Worm (Caenorhabditis elegans) whole organism, L4/young adult: Measurements from ENCODE around the gene Y46G5A.15.

Source experiments
- W03F9.2 ChIP-seq: fragments of 150-350 bp; optimal IDR thresholded peaks from 2 replicates; lab custom pipeline; 2014; ENCODE audit warnings: missing biosample characterization, missing genetic modification characterization
- him-1 ChIP-seq: sonication (generic microtip); optimal IDR thresholded peaks from 2 replicates; lab custom pipeline; 2016; ENCODE audit warnings: missing genotype, missing genetic modification reagents, missing genetic modification characterization, missing compliant biosample characterization

DNA sequence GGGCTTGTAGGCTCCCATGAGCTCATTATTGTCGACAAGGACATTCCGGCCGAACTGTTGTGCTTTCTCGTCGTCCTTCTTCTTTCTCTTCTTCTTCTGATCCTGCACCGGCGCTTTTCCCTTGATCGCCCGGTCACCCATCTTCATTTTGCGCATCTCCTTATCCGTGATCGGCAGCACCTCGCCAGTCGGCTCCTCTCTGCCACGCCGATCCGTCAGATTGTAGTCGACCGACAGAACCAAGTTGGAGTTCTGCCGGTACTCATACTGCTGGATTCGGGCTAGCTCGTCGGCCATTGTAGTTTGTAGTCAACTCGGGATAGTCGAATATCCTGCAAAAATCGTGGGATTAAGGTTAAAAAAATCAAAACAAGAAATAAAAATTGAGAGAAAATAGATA is 48.6 kb downstream of the Y46G5A.15 start, which contains the start of gene snrp-200:
- TF ChIP-seq him-1 (tag; lab: Kevin White, UChicago) (no peak), W03F9.2 (tag; lab: Kevin White, UChicago) (no peak)
